Fruit fly (Drosophila melanogaster) whole organism, prepupa: ENCODE results near the gene Cyp4g15.

Source experiments
- Blimp-1 ChIP-seq: fragments of 200-800 bp; sonication (Bioruptor generic); optimal IDR thresholded peaks from 3 replicates; lab custom pipeline; 2017; ENCODE audit warnings: missing biosample characterization, missing genetic modification characterization, mild to moderate bottlenecking, moderate library complexity, missing genetic modification reagents
- CG10631 ChIP-seq: fragments of 200-800 bp; sonication (Bioruptor generic); optimal IDR thresholded peaks from 2 replicates; lab custom pipeline; 2016; ENCODE audit warnings: missing biosample characterization, missing genetic modification characterization
- CG10669 ChIP-seq: fragments of 200-800 bp; sonication (Bioruptor generic); optimal IDR thresholded peaks from 3 replicates; lab custom pipeline; 2018; ENCODE audit warnings: missing biosample characterization, mild to moderate bottlenecking, missing genetic modification characterization, moderate library complexity
- CG11294 ChIP-seq: fragments of 200-800 bp; sonication (Bioruptor generic); IDR thresholded peaks from 2 replicates; pipeline ENCODE4 v1.3.6; 2022; ENCODE audit warnings: missing biosample characterization, missing genetic modification characterization
- CG11762 ChIP-seq: fragments of 200-800 bp; sonication (Bioruptor generic); optimal IDR thresholded peaks from 3 replicates; lab custom pipeline; 2016; ENCODE audit warnings: missing biosample characterization, missing genetic modification characterization; ENCODE audit not compliant: insufficient read depth
- CG11902 ChIP-seq: fragments of 200-800 bp; sonication (Bioruptor generic); optimal IDR thresholded peaks from 3 replicates; lab custom pipeline; 2016; ENCODE audit warnings: missing biosample characterization, missing genetic modification characterization
- CG1621 ChIP-seq: fragments of 200-800 bp; sonication (Bioruptor generic); optimal IDR thresholded peaks from 3 replicates; lab custom pipeline; 2018; ENCODE audit warnings: missing biosample characterization, mild to moderate bottlenecking, missing genetic modification characterization
- CG16779 ChIP-seq: fragments of 200-800 bp; sonication (Bioruptor generic); optimal IDR thresholded peaks from 3 replicates; lab custom pipeline; 2017; ENCODE audit warnings: missing biosample characterization, mild to moderate bottlenecking, missing genetic modification characterization
- CG3032 ChIP-seq: fragments of 200-800 bp; optimal IDR thresholded peaks from 2 replicates; lab custom pipeline; 2019; ENCODE audit warnings: missing biosample characterization, mild to moderate bottlenecking, missing genetic modification characterization, moderate library complexity
- CG31627 ChIP-seq: fragments of 200-800 bp; sonication (Bioruptor generic); optimal IDR thresholded peaks from 3 replicates; lab custom pipeline; 2016; ENCODE audit warnings: missing biosample characterization, missing genetic modification characterization
- CG32006 ChIP-seq: fragments of 200-800 bp; sonication (Bioruptor generic); optimal IDR thresholded peaks from 3 replicates; lab custom pipeline; 2017; ENCODE audit warnings: missing biosample characterization, mild to moderate bottlenecking, missing genetic modification characterization
- CG34406 ChIP-seq: fragments of 200-800 bp; sonication (Bioruptor generic); optimal IDR thresholded peaks from 3 replicates; lab custom pipeline; 2016; ENCODE audit warnings: missing biosample characterization, missing genetic modification characterization
- CG3919 ChIP-seq: fragments of 200-800 bp; sonication (Bioruptor generic); optimal IDR thresholded peaks from 3 replicates; lab custom pipeline; 2016; ENCODE audit warnings: missing biosample characterization, missing genetic modification characterization
- CG4318 ChIP-seq: fragments of 200-800 bp; sonication (Bioruptor generic); optimal IDR thresholded peaks from 3 replicates; lab custom pipeline; 2017; ENCODE audit warnings: missing biosample characterization, mild to moderate bottlenecking, missing genetic modification characterization
- CG6163 ChIP-seq: fragments of 200-800 bp; sonication (Bioruptor generic); IDR thresholded peaks from 3 replicates; pipeline ENCODE4 v1.3.6; 2022; ENCODE audit warnings: missing biosample characterization, missing genetic modification characterization
- CG6276 ChIP-seq: fragments of 200-800 bp; sonication (Bioruptor generic); optimal IDR thresholded peaks from 2 replicates; lab custom pipeline; 2017; ENCODE audit warnings: missing biosample characterization, mild to moderate bottlenecking, missing genetic modification characterization
- CG6792 ChIP-seq: fragments of 200-800 bp; sonication (Bioruptor generic); optimal IDR thresholded peaks from 3 replicates; lab custom pipeline; 2016; ENCODE audit warnings: missing biosample characterization, missing genetic modification characterization
- CG6854 ChIP-seq: fragments of 200-800 bp; sonication (Bioruptor generic); optimal IDR thresholded peaks from 2 replicates; lab custom pipeline; 2017; ENCODE audit warnings: missing biosample characterization, mild to moderate bottlenecking, missing genetic modification characterization
- CG7368 ChIP-seq: fragments of 200-800 bp; sonication (Bioruptor generic); optimal IDR thresholded peaks from 3 replicates; lab custom pipeline; 2016; ENCODE audit warnings: missing biosample characterization, missing genetic modification characterization
- CG8119 ChIP-seq: fragments of 200-800 bp; sonication (Bioruptor generic); IDR thresholded peaks from 3 replicates; pipeline ENCODE4 v1.3.6; 2022; ENCODE audit warnings: missing biosample characterization, missing genetic modification characterization
- CG8319 ChIP-seq: fragments of 200-800 bp; sonication (Bioruptor generic); optimal IDR thresholded peaks from 3 replicates; lab custom pipeline; 2016; ENCODE audit warnings: missing biosample characterization, missing genetic modification characterization
- CG9139 ChIP-seq: fragments of 200-800 bp; sonication (Bioruptor generic); optimal IDR thresholded peaks from 3 replicates; lab custom pipeline; 2017; ENCODE audit warnings: missing biosample characterization, mild to moderate bottlenecking, missing genetic modification characterization
- Eip75B ChIP-seq: fragments of 200-800 bp; sonication (Bioruptor generic); optimal IDR thresholded peaks from 3 replicates; lab custom pipeline; 2016; ENCODE audit warnings: missing biosample characterization, missing genetic modification characterization
- Ets96B ChIP-seq: fragments of 200-800 bp; optimal IDR thresholded peaks from 2 replicates; lab custom pipeline; 2019; ENCODE audit warnings: missing biosample characterization, mild to moderate bottlenecking, missing genetic modification characterization, moderate library complexity
- Gug ChIP-seq: fragments of 200-800 bp; sonication (Bioruptor generic); IDR thresholded peaks from 2 replicates; pipeline ENCODE4 v1.3.6; 2022; ENCODE audit warnings: missing biosample characterization, missing genetic modification characterization
- Hr38 ChIP-seq: sonication (Bioruptor generic); optimal IDR thresholded peaks from 2 replicates; lab custom pipeline; 2016; ENCODE audit warnings: missing biosample characterization, missing genetic modification characterization
- Hr4 ChIP-seq: fragments of 200-800 bp; sonication (Bioruptor generic); optimal IDR thresholded peaks from 3 replicates; lab custom pipeline; 2016; ENCODE audit warnings: missing biosample characterization, missing genetic modification characterization
- Lpt ChIP-seq: fragments of 200-800 bp; sonication (Bioruptor generic); optimal IDR thresholded peaks from 3 replicates; lab custom pipeline; 2016; ENCODE audit warnings: missing biosample characterization, missing genetic modification characterization
- Met ChIP-seq: fragments of 200-800 bp; sonication (Bioruptor generic); optimal IDR thresholded peaks from 3 replicates; lab custom pipeline; 2016; ENCODE audit warnings: missing biosample characterization, missing genetic modification characterization
- OdsH ChIP-seq: fragments of 200-800 bp; sonication (Bioruptor generic); optimal IDR thresholded peaks from 3 replicates; lab custom pipeline; 2016; ENCODE audit warnings: missing biosample characterization, missing genetic modification characterization
- Smox ChIP-seq: fragments of 200-800 bp; sonication (Bioruptor generic); optimal IDR thresholded peaks from 3 replicates; lab custom pipeline; 2016; ENCODE audit warnings: missing biosample characterization, missing genetic modification characterization
- Sox102F ChIP-seq: fragments of 200-800 bp; sonication (Bioruptor generic); optimal IDR thresholded peaks from 2 replicates; lab custom pipeline; 2016; ENCODE audit warnings: missing biosample characterization, mild to moderate bottlenecking, missing genetic modification characterization
- Sox14 ChIP-seq: fragments of 200-800 bp; sonication (Bioruptor generic); optimal IDR thresholded peaks from 3 replicates; lab custom pipeline; 2016; ENCODE audit warnings: missing biosample characterization, missing genetic modification characterization
- acj6 ChIP-seq: fragments of 200-800 bp; sonication (Bioruptor generic); optimal IDR thresholded peaks from 3 replicates; lab custom pipeline; 2016; ENCODE audit warnings: missing biosample characterization, missing genetic modification characterization
- cyc ChIP-seq: fragments of 200-800 bp; sonication (Bioruptor generic); optimal IDR thresholded peaks from 3 replicates; lab custom pipeline; 2016; ENCODE audit warnings: missing biosample characterization, missing genetic modification characterization
- dac ChIP-seq: fragments of 200-800 bp; sonication (Bioruptor generic); optimal IDR thresholded peaks from 2 replicates; lab custom pipeline; 2017; ENCODE audit warnings: missing biosample characterization, mild to moderate bottlenecking, missing genetic modification characterization
- eg ChIP-seq: fragments of 200-800 bp; sonication (Bioruptor generic); IDR thresholded peaks from 3 replicates; pipeline ENCODE4 v1.3.6; 2022; ENCODE audit warnings: missing biosample characterization, missing genetic modification characterization
- esn ChIP-seq: fragments of 200-800 bp; sonication (Bioruptor generic); optimal IDR thresholded peaks from 2 replicates; lab custom pipeline; 2016; ENCODE audit warnings: missing biosample characterization, mild to moderate bottlenecking, missing genetic modification characterization, moderate library complexity
- fd59A ChIP-seq: fragments of 200-800 bp; sonication (Bioruptor generic); optimal IDR thresholded peaks from 2 replicates; lab custom pipeline; 2017; ENCODE audit warnings: missing biosample characterization, mild to moderate bottlenecking, missing genetic modification characterization, missing genetic modification reagents
- fd85E ChIP-seq: fragments of 200-800 bp; sonication (Bioruptor generic); optimal IDR thresholded peaks from 3 replicates; lab custom pipeline; 2016; ENCODE audit warnings: missing biosample characterization, missing genetic modification characterization
- fkh ChIP-seq: fragments of 200-800 bp; sonication (Bioruptor generic); optimal IDR thresholded peaks from 3 replicates; lab custom pipeline; 2017; ENCODE audit warnings: missing biosample characterization, mild to moderate bottlenecking, missing genetic modification characterization, moderate library complexity
- lz ChIP-seq: fragments of 200-800 bp; sonication (Bioruptor generic); optimal IDR thresholded peaks from 3 replicates; lab custom pipeline; 2016; ENCODE audit warnings: missing biosample characterization, missing genetic modification characterization
- pdm3 ChIP-seq: fragments of 200-800 bp; sonication (Bioruptor generic); optimal IDR thresholded peaks from 3 replicates; lab custom pipeline; 2016; ENCODE audit warnings: missing biosample characterization, missing genetic modification characterization
- spab ChIP-seq: fragments of 200-800 bp; sonication (Bioruptor generic); optimal IDR thresholded peaks from 2 replicates; lab custom pipeline; 2017; ENCODE audit warnings: missing biosample characterization, mild to moderate bottlenecking, missing genetic modification characterization, missing genetic modification reagents
- ss ChIP-seq, 2 experiments: fragments of 200-800 bp; sonication (Bioruptor generic); optimal IDR thresholded peaks; 2 replicates in 1 of 2; 3 replicates in 1 of 2; lab custom pipeline; 2017 to 2018; ENCODE audit warnings: mild to moderate bottlenecking in 2 of 2, missing biosample characterization in 2 of 2, missing genetic modification characterization in 2 of 2, moderate library complexity in 1 of 2
- svp ChIP-seq: fragments of 200-800 bp; sonication (Bioruptor generic); peaks from one replicate; lab custom pipeline; 2016; ENCODE audit warnings: missing biosample characterization, missing genetic modification characterization
- topi ChIP-seq: fragments of 200-800 bp; sonication (Bioruptor generic); optimal IDR thresholded peaks from 3 replicates; lab custom pipeline; 2016; ENCODE audit warnings: missing biosample characterization, missing genetic modification characterization
- vri ChIP-seq: fragments of 200-800 bp; sonication (Bioruptor generic); optimal IDR thresholded peaks from 3 replicates; lab custom pipeline; 2016; ENCODE audit warnings: missing biosample characterization, mild to moderate bottlenecking, missing genetic modification characterization

Gene Cyp4g15

dm6 chrX:11527088-11527635 lies 50.3 kb downstream of the Cyp4g15 start:
- no peak for TF ChIP-seq vri
- no peak for TF ChIP-seq CG1621 (tag; lab: Kevin White, UChicago)
- no peak for TF ChIP-seq lz (GFP tag; lab: Kevin White, UChicago)
- no peak for TF ChIP-seq CG6163 (GFP tag; lab: Robert Waterston, UW)
- TF ChIP-seq CG3032 (tag; lab: Kevin White, UChicago) = no peak
- no peak for TF ChIP-seq CG4318 (GFP tag; lab: Kevin White, UChicago)
- no peak for TF ChIP-seq Lpt (GFP tag; lab: Kevin White, UChicago)
- no peak for TF ChIP-seq topi (GFP tag; lab: Kevin White, UChicago)
- no peak for TF ChIP-seq CG32006
- TF ChIP-seq, all 60 proteins: peak for 0

DNA sequence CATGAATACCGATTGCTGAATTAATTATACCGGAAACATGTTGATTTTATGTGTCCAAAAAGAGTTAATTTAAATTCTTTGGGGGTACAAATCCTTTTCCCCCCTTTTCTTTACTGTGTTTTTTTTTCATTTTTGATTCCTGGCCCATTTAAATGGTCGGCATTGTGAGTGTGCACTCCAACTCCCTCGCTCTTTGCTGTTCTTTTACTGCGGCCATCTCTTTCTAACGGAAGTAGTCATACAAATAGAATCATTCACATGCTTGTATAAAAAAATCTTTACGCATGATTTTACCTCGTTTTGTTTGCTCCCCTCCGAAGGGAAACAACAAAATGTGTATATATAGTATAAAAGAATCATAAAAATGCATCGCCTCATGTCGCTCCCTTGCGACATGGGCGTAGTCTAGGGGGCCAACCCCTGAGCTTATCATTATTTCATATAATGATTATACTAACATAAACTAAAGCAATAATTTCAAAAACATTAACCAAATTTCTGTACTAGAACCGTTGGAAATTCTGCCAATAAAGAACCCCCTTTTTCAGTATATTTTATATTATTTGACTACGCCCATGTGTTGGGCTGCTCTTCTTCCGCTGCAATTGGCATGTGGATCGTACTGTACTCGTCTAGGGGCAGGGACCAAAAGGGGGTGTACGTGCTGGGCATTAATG lies 51.3 kb downstream of the Cyp4g15 start:
- TF ChIP-seq CG6854 (GFP tag; lab: Kevin White, UChicago) (peak; percentile 30), CG1621 (tag; lab: Kevin White, UChicago) (peak; percentile 69), spab (GFP tag; lab: Kevin White, UChicago) (peak; percentile 64), esn (peak; percentile 50), vri (no peak), CG3919 (GFP tag; lab: Kevin White, UChicago) (peak; percentile 52), Hr38 (GFP tag; lab: Kevin White, UChicago) (no peak), CG9139 (GFP tag; lab: Kevin White, UChicago) (peak; percentile 47), CG11762 (GFP tag; lab: Kevin White, UChicago) (peak; percentile 31), eg (peak; percentile 79), fd59A (peak; percentile 67), CG16779 (tag; lab: Kevin White, UChicago) (peak; percentile 35), Eip75B (peak; percentile 66), CG34406 (GFP tag; lab: Kevin White, UChicago) (peak; percentile 63), CG11902 (GFP tag; lab: Kevin White, UChicago) (peak; percentile 4), ss (GFP tag; optimal IDR thresholded peaks at IDR 0.05; lab: Kevin White, UChicago) (peak; percentile 67 to 82), CG6792 (GFP tag; lab: Kevin White, UChicago) (peak; percentile 36), Gug (peak; percentile 45), Ets96B (tag; lab: Kevin White, UChicago) (peak; percentile 77), CG11294 (GFP tag; lab: Robert Waterston, UW) (no peak), fkh (GFP tag; lab: Kevin White, UChicago) (peak; percentile 12), dac (GFP tag; lab: Kevin White, UChicago) (peak; percentile 22), cyc (GFP tag; lab: Kevin White, UChicago) (peak; percentile 32), CG7368 (GFP tag; lab: Kevin White, UChicago) (peak; percentile 15), Smox (GFP tag; lab: Kevin White, UChicago) (peak; percentile 57), CG8119 (peak; percentile 69), Sox14 (GFP tag; lab: Kevin White, UChicago) (peak; percentile 34), CG32006 (peak; percentile 59), CG8319 (GFP tag; lab: Kevin White, UChicago) (peak; percentile 11), topi (GFP tag; lab: Kevin White, UChicago) (peak; percentile 50), CG10631 (GFP tag; lab: Kevin White, UChicago) (peak; percentile 76), svp (GFP tag; lab: Kevin White, UChicago) (peak; percentile 83), CG31627 (GFP tag; lab: Kevin White, UChicago) (peak; percentile 35), fd85E (GFP tag; lab: Kevin White, UChicago) (no peak), Hr4 (peak; percentile 53), pdm3 (GFP tag; lab: Kevin White, UChicago) (peak; percentile 67), CG10669 (GFP tag; lab: Kevin White, UChicago) (peak; percentile 73), CG6163 (GFP tag; lab: Robert Waterston, UW) (peak; percentile 73), Blimp-1 (GFP tag; lab: Kevin White, UChicago) (no peak), acj6 (GFP tag; lab: Kevin White, UChicago) (peak; percentile 70), OdsH (GFP tag; lab: Kevin White, UChicago) (peak; percentile 62), Met (peak; percentile 52), Sox102F (peak; percentile 55), CG6276 (GFP tag; lab: Kevin White, UChicago) (peak; percentile 43)
